Fruit fly (Drosophila melanogaster): Measurements from ENCODE around the gene CG14088.

DNA sequence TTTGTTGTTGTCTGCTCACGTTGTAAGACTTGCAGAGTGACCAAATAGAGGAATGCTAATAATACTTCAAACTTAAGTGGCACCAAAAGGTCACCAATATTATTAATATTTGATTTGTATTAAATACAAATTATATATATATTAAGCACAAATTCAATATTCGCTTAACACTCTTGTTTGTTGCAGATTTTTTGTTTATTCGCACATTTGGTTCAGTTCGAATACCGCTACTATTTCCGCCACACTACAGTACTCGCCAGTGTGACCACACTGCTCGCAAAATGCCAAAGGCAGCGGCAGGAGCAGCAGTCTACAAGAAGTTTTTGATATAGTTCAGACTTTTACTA lies 6.3 kb downstream of the CG14088 start, which contains the start of gene Max:
- no peak for TF ChIP-seq insv (optimal IDR thresholded peaks at IDR 0.05)
- TF ChIP-seq Myc (optimal IDR thresholded peaks at IDR 0.05): no peak
- TF ChIP-seq h (optimal IDR thresholded peaks at IDR 0.05): no peak
